Fruit fly (Drosophila melanogaster): ENCODE data around the gene Ccm3.

Ccm3 gene

dm6 chr3R:15409772-15410688 is 38.3 kb downstream of the Ccm3 start (continued):
- no peak for TF ChIP-seq ssp (GFP tag; IDR thresholded peaks at IDR 0.05)
- TF ChIP-seq Dref (GFP tag; IDR thresholded peaks at IDR 0.05): no peak
- no peak for TF ChIP-seq zfh1 (GFP tag; IDR thresholded peaks at IDR 0.05)
- no peak for TF ChIP-seq Hmx (GFP tag; optimal IDR thresholded peaks at IDR 0.05)
- TF ChIP-seq CG6175 (GFP tag; IDR thresholded peaks at IDR 0.05): no peak
- TF ChIP-seq jing (GFP tag; optimal IDR thresholded peaks at IDR 0.05): no peak
- TF ChIP-seq chn (GFP tag; optimal IDR thresholded peaks at IDR 0.05): no peak
- TF ChIP-seq H15 (GFP tag; IDR thresholded peaks at IDR 0.05): no peak
- TF ChIP-seq CG15073 (GFP tag; optimal IDR thresholded peaks at IDR 0.05): no peak
- no peak for TF ChIP-seq HLHmδ (GFP tag; optimal IDR thresholded peaks at IDR 0.05)
- TF ChIP-seq mirr (GFP tag; optimal IDR thresholded peaks at IDR 0.05): no peak
- no peak for TF ChIP-seq CG2116 (GFP tag; optimal IDR thresholded peaks at IDR 0.05)
- no peak for TF ChIP-seq CG3407 (GFP tag; optimal IDR thresholded peaks at IDR 0.05)
- TF ChIP-seq stc (GFP tag; IDR thresholded peaks at IDR 0.05): 0 out of 2 replicates have a peak, but pooled peaks have one; percentile 12
- TF ChIP-seq CG17829 (tag; optimal IDR thresholded peaks at IDR 0.05): no peak
- TF ChIP-seq CG14860 (GFP tag; IDR thresholded peaks at IDR 0.05; ENCODE audit: partially characterized antibody): no peak
- peak in 1 of 2 experiments; percentile 42 for TF ChIP-seq Eip74EF (GFP tag; optimal IDR thresholded peaks at IDR 0.05)
- no peak for TF ChIP-seq al (GFP tag; IDR thresholded peaks at IDR 0.05)
- no peak for TF ChIP-seq knrl (GFP tag; IDR thresholded peaks at IDR 0.05; ENCODE audit: partially characterized antibody)
- TF ChIP-seq CG11504 (tag; optimal IDR thresholded peaks at IDR 0.05): peak; percentile 38
- no peak for TF ChIP-seq CkIIα-i1 (GFP tag; IDR thresholded peaks at IDR 0.05)
- TF ChIP-seq CG4360 (GFP tag; IDR thresholded peaks at IDR 0.05): no peak
- TF ChIP-seq shn (GFP tag; optimal IDR thresholded peaks at IDR 0.05): peak; percentile 11
- TF ChIP-seq Deaf1 (tag; optimal IDR thresholded peaks at IDR 0.05): no peak
- no peak for TF ChIP-seq peb (GFP tag; IDR thresholded peaks at IDR 0.05)
- TF ChIP-seq CG7271 (tag; optimal IDR thresholded peaks at IDR 0.05): no peak
- no peak for TF ChIP-seq CG16863 (GFP tag; optimal IDR thresholded peaks at IDR 0.05)
- TF ChIP-seq CG14441 (GFP tag; IDR thresholded peaks at IDR 0.05): peak; percentile 6; the same call in 1 of the 2 replicates
- no peak for TF ChIP-seq kni (GFP tag; optimal IDR thresholded peaks at IDR 0.05)
- TF ChIP-seq Doc2 (GFP tag; IDR thresholded peaks at IDR 0.05): no peak
- TF ChIP-seq row (GFP tag; IDR thresholded peaks at IDR 0.05): peak; percentile 53; the same call in 2 of the 3 replicates
- no peak for TF ChIP-seq Hand (GFP tag; optimal IDR thresholded peaks at IDR 0.05)
- no peak for TF ChIP-seq jigr1 (GFP tag; IDR thresholded peaks at IDR 0.05)
- TF ChIP-seq CG3726 (GFP tag; IDR thresholded peaks at IDR 0.05): no peak
- TF ChIP-seq esg (GFP tag; conservative IDR thresholded peaks at IDR 0.05): no peak
- no peak for TF ChIP-seq CG11456 (GFP tag; IDR thresholded peaks at IDR 0.05)
- TF ChIP-seq CG15601 (tag; optimal IDR thresholded peaks at IDR 0.05): no peak
- TF ChIP-seq CG6813 (GFP tag; optimal IDR thresholded peaks at IDR 0.05): no peak
- no peak for TF ChIP-seq chm (GFP tag; IDR thresholded peaks at IDR 0.05)
- no peak for TF ChIP-seq CG8089 (GFP tag; optimal IDR thresholded peaks at IDR 0.05)
- TF ChIP-seq slou (GFP tag; optimal IDR thresholded peaks at IDR 0.05): no peak
- 0 out of 3 replicates have a peak, but pooled peaks have one; percentile 12 for TF ChIP-seq sr (GFP tag; IDR thresholded peaks at IDR 0.05)
- no peak for TF ChIP-seq jumu (GFP tag; optimal IDR thresholded peaks at IDR 0.05)
- no peak for TF ChIP-seq Opbp (GFP tag; IDR thresholded peaks at IDR 0.05; ENCODE audit: partially characterized antibody)
- no peak for TF ChIP-seq wdn (GFP tag; IDR thresholded peaks at IDR 0.05)
- TF ChIP-seq Kr (GFP tag; optimal IDR thresholded peaks at IDR 0.05): no peak
- TF ChIP-seq ara (GFP tag; IDR thresholded peaks at IDR 0.05): 0 out of 2 replicates have a peak, but pooled peaks have one; percentile 6
- no peak for TF ChIP-seq az2 (GFP tag; optimal IDR thresholded peaks at IDR 0.05)
- TF ChIP-seq CG8924 (tag; optimal IDR thresholded peaks at IDR 0.05): no peak
